Fruit fly (Drosophila melanogaster) whole organism, embryonic: Measurements from ENCODE around the gene CG11600.

ENCODE experiments used
- Adf1 ChIP-seq: fragments of 200-800 bp; sonication (Bioruptor generic); IDR thresholded peaks from 2 replicates; pipeline ENCODE4 v1.3.6; 2022; ENCODE audit warnings: missing biosample characterization, missing genetic modification characterization
- Bdp1 ChIP-seq: fragments of 200-800 bp; sonication (Bioruptor generic); optimal IDR thresholded peaks from 3 replicates; lab custom pipeline; 2016; ENCODE audit warnings: missing biosample characterization, missing genetic modification characterization
- Blimp-1 ChIP-seq: fragments of 200-800 bp; sonication (Bioruptor generic); optimal IDR thresholded peaks from 3 replicates; lab custom pipeline; 2018; ENCODE audit warnings: missing biosample characterization, missing genetic modification characterization, mild to moderate bottlenecking, moderate library complexity, missing genetic modification reagents
- CG11504 ChIP-seq: fragments of 200-800 bp; sonication (Bioruptor generic); optimal IDR thresholded peaks from 3 replicates; lab custom pipeline; 2019; ENCODE audit warnings: missing biosample characterization, mild to moderate bottlenecking, missing genetic modification characterization, moderate library complexity
- CG11696 ChIP-seq: fragments of 200-800 bp; sonication (Bioruptor generic); IDR thresholded peaks from 2 replicates; pipeline ENCODE4 v1.3.6; 2022; ENCODE audit warnings: missing biosample characterization, missing genetic modification characterization
- CG13287 ChIP-seq: fragments of 200-800 bp; sonication (Bioruptor generic); IDR thresholded peaks from 2 replicates; pipeline ENCODE4 v1.3.6; 2022; ENCODE audit warnings: missing biosample characterization, missing genetic modification characterization; ENCODE audit not compliant: partially characterized antibody
- CG14667 ChIP-seq: fragments of 200-800 bp; sonication (Bioruptor generic); IDR thresholded peaks from 2 replicates; pipeline ENCODE4 v1.3.6; 2022; ENCODE audit warnings: missing biosample characterization, missing genetic modification characterization
- CG1602 ChIP-seq: fragments of 200-800 bp; sonication (Bioruptor generic); optimal IDR thresholded peaks from 3 replicates; lab custom pipeline; 2016; ENCODE audit warnings: missing biosample characterization, missing genetic modification characterization
- CG1647 ChIP-seq: fragments of 200-800 bp; sonication (Bioruptor generic); optimal IDR thresholded peaks from 3 replicates; lab custom pipeline; 2016; ENCODE audit warnings: missing biosample characterization, missing genetic modification characterization
- CG17385 ChIP-seq: fragments of 200-800 bp; sonication (Bioruptor generic); optimal IDR thresholded peaks from 3 replicates; lab custom pipeline; 2018; ENCODE audit warnings: missing biosample characterization, mild to moderate bottlenecking, missing genetic modification characterization
- CG17568 ChIP-seq: fragments of 200-800 bp; sonication (Bioruptor generic); optimal IDR thresholded peaks from 2 replicates; lab custom pipeline; 2018; ENCODE audit warnings: missing biosample characterization, mild to moderate bottlenecking, missing genetic modification characterization, moderate library complexity
- CG2678 ChIP-seq: fragments of 200-800 bp; sonication (Bioruptor generic); optimal IDR thresholded peaks from 3 replicates; lab custom pipeline; 2019; ENCODE audit warnings: missing biosample characterization, mild to moderate bottlenecking, missing genetic modification characterization, moderate library complexity
- CG2712 ChIP-seq: fragments of 200-800 bp; optimal IDR thresholded peaks from 3 replicates; lab custom pipeline; 2019; ENCODE audit warnings: missing biosample characterization, mild to moderate bottlenecking, missing genetic modification characterization, moderate library complexity
- CG2875 ChIP-seq: fragments of 200-800 bp; sonication (Bioruptor generic); optimal IDR thresholded peaks from 2 replicates; lab custom pipeline; 2017; ENCODE audit warnings: missing biosample characterization, mild to moderate bottlenecking, missing genetic modification characterization, missing genetic modification reagents
- CG34376 ChIP-seq: fragments of 200-800 bp; sonication (Bioruptor generic); optimal IDR thresholded peaks from 2 replicates; lab custom pipeline; 2018; ENCODE audit warnings: missing biosample characterization, mild to moderate bottlenecking, missing genetic modification characterization
- CG4707 ChIP-seq: fragments of 200-800 bp; sonication (Bioruptor generic); optimal IDR thresholded peaks from 2 replicates; lab custom pipeline; 2018; ENCODE audit warnings: missing biosample characterization, mild to moderate bottlenecking, missing genetic modification characterization, moderate library complexity
- CG4730 ChIP-seq: fragments of 200-800 bp; sonication (Bioruptor generic); IDR thresholded peaks from 2 replicates; pipeline ENCODE4 v1.3.6; 2022; ENCODE audit warnings: missing biosample characterization, missing genetic modification characterization
- CG4820 ChIP-seq: fragments of 200-800 bp; sonication (Bioruptor generic); optimal IDR thresholded peaks from 3 replicates; lab custom pipeline; 2016; ENCODE audit warnings: missing biosample characterization, missing genetic modification characterization
- CG6813 ChIP-seq: fragments of 200-800 bp; sonication (Bioruptor generic); optimal IDR thresholded peaks from 2 replicates; lab custom pipeline; 2017; ENCODE audit warnings: missing biosample characterization, missing genetic modification characterization, mild to moderate bottlenecking, moderate library complexity, missing genetic modification reagents
- CG8089 ChIP-seq: fragments of 200-800 bp; sonication (Bioruptor generic); optimal IDR thresholded peaks from 3 replicates; lab custom pipeline; 2016; ENCODE audit warnings: missing biosample characterization, missing genetic modification characterization
- CG9437 ChIP-seq: fragments of 200-800 bp; sonication (Bioruptor generic); optimal IDR thresholded peaks from 2 replicates; lab custom pipeline; 2018; ENCODE audit warnings: missing biosample characterization, mild to moderate bottlenecking, missing genetic modification characterization
- CTCF ChIP-seq: fragments of 200-800 bp; sonication (Bioruptor generic); optimal IDR thresholded peaks from 2 replicates; lab custom pipeline; 2017; ENCODE audit warnings: missing biosample characterization, mild to moderate bottlenecking, missing genetic modification characterization, moderate library complexity
- CrebB ChIP-seq: fragments of 200-800 bp; sonication (Bioruptor generic); optimal IDR thresholded peaks from 3 replicates; lab custom pipeline; 2018; ENCODE audit warnings: missing biosample characterization, mild to moderate bottlenecking, missing genetic modification characterization
- Doc2 ChIP-seq: fragments of 200-800 bp; sonication (Bioruptor generic); IDR thresholded peaks from 2 replicates; pipeline ENCODE4 v1.3.6; 2022; ENCODE audit warnings: missing biosample characterization, missing genetic modification characterization
- Dp ChIP-seq: fragments of 200-800 bp; sonication (Bioruptor generic); optimal IDR thresholded peaks from 2 replicates; lab custom pipeline; 2018; ENCODE audit warnings: missing biosample characterization, mild to moderate bottlenecking, missing genetic modification characterization, moderate library complexity
- Gug ChIP-seq: fragments of 200-800 bp; sonication (Bioruptor generic); IDR thresholded peaks from 4 replicates; pipeline ENCODE4 v1.3.6; 2022; ENCODE audit warnings: missing biosample characterization, missing genetic modification characterization
- Hmr ChIP-seq: fragments of 200-800 bp; sonication (Bioruptor generic); optimal IDR thresholded peaks from 3 replicates; lab custom pipeline; 2017; ENCODE audit warnings: mild to moderate bottlenecking, missing biosample characterization, missing genetic modification reagents, missing genetic modification characterization
- Opbp ChIP-seq: fragments of 200-800 bp; sonication (Bioruptor generic); IDR thresholded peaks from 3 replicates; pipeline ENCODE4 v1.3.6; 2022; ENCODE audit warnings: missing biosample characterization, missing genetic modification characterization; ENCODE audit not compliant: partially characterized antibody
- PHDP ChIP-seq: fragments of 200-800 bp; sonication (Bioruptor generic); optimal IDR thresholded peaks from 3 replicates; lab custom pipeline; 2018; ENCODE audit warnings: missing biosample characterization, mild to moderate bottlenecking, missing genetic modification characterization, moderate library complexity
- ara ChIP-seq: fragments of 200-800 bp; sonication (Bioruptor generic); IDR thresholded peaks from 2 replicates; pipeline ENCODE4 v1.3.6; 2022; ENCODE audit warnings: missing biosample characterization, missing genetic modification characterization
- ase ChIP-seq: fragments of 200-800 bp; sonication (Bioruptor generic); IDR thresholded peaks from 3 replicates; pipeline ENCODE4 v1.3.6; 2022; ENCODE audit warnings: missing biosample characterization, missing genetic modification characterization
- ci ChIP-seq: fragments of 200-800 bp; sonication (Bioruptor generic); IDR thresholded peaks from 3 replicates; pipeline ENCODE4 v1.3.6; 2022; ENCODE audit warnings: missing biosample characterization, missing genetic modification characterization
- danr ChIP-seq: fragments of 200-800 bp; sonication (Bioruptor generic); IDR thresholded peaks from 2 replicates; pipeline ENCODE4 v1.3.6; 2022; ENCODE audit warnings: missing biosample characterization, missing genetic modification characterization
- en ChIP-seq: fragments of 200-800 bp; sonication (Bioruptor generic); optimal IDR thresholded peaks from 2 replicates; lab custom pipeline; 2016; ENCODE audit warnings: missing biosample characterization, missing genetic modification characterization
- ewg ChIP-seq: fragments of 200-800 bp; sonication (Bioruptor generic); optimal IDR thresholded peaks from 3 replicates; lab custom pipeline; 2017; ENCODE audit warnings: mild to moderate bottlenecking, missing biosample characterization, missing genetic modification reagents, missing genetic modification characterization
- exex ChIP-seq: fragments of 200-800 bp; sonication (Bioruptor generic); optimal IDR thresholded peaks from 4 replicates; lab custom pipeline; 2018; ENCODE audit warnings: missing biosample characterization, mild to moderate bottlenecking, missing genetic modification characterization, moderate library complexity
- fd96Cb ChIP-seq: fragments of 200-800 bp; sonication (Bioruptor generic); optimal IDR thresholded peaks from 2 replicates; lab custom pipeline; 2018; ENCODE audit warnings: missing biosample characterization, mild to moderate bottlenecking, missing genetic modification characterization, moderate library complexity
- gem ChIP-seq: fragments of 200-800 bp; sonication (Bioruptor generic); optimal IDR thresholded peaks from 2 replicates; lab custom pipeline; 2019; ENCODE audit warnings: missing biosample characterization, mild to moderate bottlenecking, missing genetic modification characterization, moderate library complexity
- hkb ChIP-seq, 2 experiments: fragments of 200-800 bp in 1 of 2; fragments of >200 bp in 1 of 2; sonication (Bioruptor generic) in 1 of 2; IDR thresholded peaks in 1 of 2; optimal IDR thresholded peaks in 1 of 2; 2 replicates each; pipeline versions ENCODE4 v1.3.6 to Lab custom; 2017 to 2022; ENCODE audit warnings: missing biosample characterization in 1 of 2, missing genetic modification characterization in 1 of 2
- lab ChIP-seq: fragments of 200-800 bp; sonication (Bioruptor generic); optimal IDR thresholded peaks from 3 replicates; lab custom pipeline; 2017; ENCODE audit warnings: missing biosample characterization, missing genetic modification characterization, mild to moderate bottlenecking, moderate library complexity, missing genetic modification reagents
- lilli ChIP-seq: fragments of 200-800 bp; sonication (Bioruptor generic); optimal IDR thresholded peaks from 3 replicates; lab custom pipeline; 2016; ENCODE audit warnings: missing biosample characterization, missing genetic modification characterization
- nau ChIP-seq: fragments of 200-800 bp; sonication (Bioruptor generic); optimal IDR thresholded peaks from 3 replicates; lab custom pipeline; 2017; ENCODE audit warnings: missing biosample characterization, mild to moderate bottlenecking, missing genetic modification characterization, missing genetic modification reagents
- nmo ChIP-seq: fragments of 200-800 bp; sonication (Bioruptor generic); optimal IDR thresholded peaks from 2 replicates; lab custom pipeline; 2018; ENCODE audit warnings: missing biosample characterization, mild to moderate bottlenecking, missing genetic modification characterization, moderate library complexity
- p53 ChIP-seq: fragments of 200-800 bp; sonication (Bioruptor generic); optimal IDR thresholded peaks from 2 replicates; lab custom pipeline; 2016; ENCODE audit warnings: missing biosample characterization, missing genetic modification characterization
- prd ChIP-seq, 3 experiments: fragments of >200 bp in 2 of 3; fragments of 200-800 bp in 1 of 3; sonication (Bioruptor generic) in 1 of 3; optimal IDR thresholded peaks in 2 of 3; IDR thresholded peaks in 1 of 3; 2 replicates in 2 of 3; 3 replicates in 1 of 3; pipeline versions ENCODE4 v1.3.6 to Lab custom; 2017 to 2022; ENCODE audit warnings: missing biosample characterization in 1 of 3, missing genetic modification characterization in 1 of 3
- seq ChIP-seq: fragments of 200-800 bp; sonication (Bioruptor generic); IDR thresholded peaks from 2 replicates; pipeline ENCODE4 v1.3.6; 2022; ENCODE audit warnings: missing biosample characterization, missing genetic modification characterization
- sima ChIP-seq: fragments of 200-800 bp; sonication (Bioruptor generic); optimal IDR thresholded peaks from 2 replicates; lab custom pipeline; 2016; ENCODE audit warnings: missing biosample characterization, missing genetic modification characterization
- sisA ChIP-seq: fragments of 200-800 bp; sonication (Bioruptor generic); IDR thresholded peaks from 2 replicates; pipeline ENCODE4 v1.3.6; 2022; ENCODE audit warnings: missing biosample characterization, missing genetic modification characterization
- slbo ChIP-seq: fragments of 200-800 bp; sonication (Bioruptor generic); IDR thresholded peaks from 2 replicates; pipeline ENCODE4 v1.3.6; 2022; ENCODE audit warnings: missing biosample characterization, missing genetic modification characterization
- stc ChIP-seq: fragments of 200-800 bp; sonication (Bioruptor generic); IDR thresholded peaks from 2 replicates; pipeline ENCODE4 v1.3.6; 2022; ENCODE audit warnings: missing biosample characterization, missing genetic modification characterization

Gene CG11600

DNA sequence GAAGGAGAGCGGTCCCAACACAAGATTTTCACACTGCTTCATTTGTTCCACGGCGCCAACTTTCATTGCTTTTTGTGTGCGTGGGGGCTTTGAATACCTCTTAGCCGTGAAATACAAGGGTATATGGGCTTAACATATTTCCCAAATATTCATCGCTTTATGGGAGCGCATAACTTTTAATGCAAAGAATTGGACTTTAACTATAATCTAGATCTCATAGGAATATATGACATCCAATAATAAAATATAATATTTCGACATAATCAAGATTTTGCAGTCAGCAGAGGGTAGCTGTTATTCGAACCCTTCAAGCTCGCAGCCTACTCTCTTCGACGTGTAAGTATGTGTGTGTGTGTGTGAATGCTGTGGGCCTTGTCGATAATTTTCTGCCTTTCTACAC, 44.7 kb upstream of the CG11600 start (continued):
- TF ChIP-seq Dp (GFP tag; lab: Kevin White, UChicago) (no peak), Doc2 (GFP tag; lab: Robert Waterston, UW) (no peak), lilli (GFP tag; lab: Kevin White, UChicago) (peak; percentile 43), nmo (GFP tag; lab: Kevin White, UChicago) (peak; percentile 28), lab (GFP tag; lab: Kevin White, UChicago) (peak; percentile 72), CG4707 (no peak), exex (tag; lab: Kevin White, UChicago) (no peak), CG2678 (peak; percentile 62), gem (tag; lab: Kevin White, UChicago) (peak; percentile 66), CG1602 (GFP tag; lab: Kevin White, UChicago) (peak; percentile 3), Bdp1 (GFP tag; lab: Kevin White, UChicago) (no peak), CG14667 (GFP tag; lab: Robert Waterston, UW) (no peak), CG2875 (no peak), stc (GFP tag; lab: Robert Waterston, UW) (peak; percentile 51; the same call in 1 of the 2 replicates), slbo (GFP tag; lab: Robert Waterston, UW) (peak; percentile 52; the same call in 1 of the 2 replicates), danr (GFP tag; lab: Robert Waterston, UW) (no peak), Gug (GFP tag; lab: Robert Waterston, UW) (0 out of 4 replicates have a peak, but pooled peaks have one; percentile 14), p53 (GFP tag; lab: Kevin White, UChicago) (no peak), CG2712 (tag; lab: Kevin White, UChicago) (peak; percentile 24), Blimp-1 (GFP tag; lab: Kevin White, UChicago) (peak; percentile 33), hkb (optimal IDR thresholded peaks at IDR 0.05; lab: Kevin White, UChicago) (no peak), hkb (GFP tag; IDR thresholded peaks at IDR 0.05; lab: Robert Waterston, UW) (peak; percentile 66), CG17568 (GFP tag; lab: Kevin White, UChicago) (no peak), CTCF (no peak), CG1647 (GFP tag; lab: Kevin White, UChicago) (peak; percentile 7), en (no peak), CG17385 (GFP tag; lab: Kevin White, UChicago) (no peak), CG11696 (GFP tag; lab: Robert Waterston, UW) (no peak), CG34376 (GFP tag; lab: Kevin White, UChicago) (no peak), CrebB (no peak), sisA (GFP tag; lab: Robert Waterston, UW) (peak; percentile 41; the same call in 1 of the 2 replicates), CG11504 (tag; lab: Kevin White, UChicago) (peak; percentile 66), CG8089 (no peak), CG6813 (GFP tag; lab: Kevin White, UChicago) (peak; percentile 6), fd96Cb (tag; lab: Kevin White, UChicago) (peak; percentile 30), ara (no peak), Opbp (GFP tag; lab: Robert Waterston, UW) (no peak), ase (GFP tag; lab: Robert Waterston, UW) (peak; percentile 29; the same call in 1 of the 3 replicates), Hmr (GFP tag; lab: Kevin White, UChicago) (peak; percentile 58), CG13287 (GFP tag; lab: Robert Waterston, UW) (no peak), ci (peak; percentile 51; the same call in 2 of the 3 replicates), ewg (no peak), CG4820 (peak; percentile 25), seq (GFP tag; lab: Robert Waterston, UW) (peak; percentile 35; the same call in 1 of the 2 replicates), Adf1 (GFP tag; lab: Robert Waterston, UW) (no peak), prd (optimal IDR thresholded peaks at IDR 0.05; lab: Kevin White, UChicago) (no peak), prd (GFP tag; IDR thresholded peaks at IDR 0.05; lab: Robert Waterston, UW) (peak; percentile 39; the same call in 2 of the 3 replicates), CG4730 (GFP tag; lab: Robert Waterston, UW) (peak; percentile 46; the same call in 1 of the 2 replicates), PHDP (tag; lab: Kevin White, UChicago) (peak; percentile 46), CG9437 (no peak), sima (GFP tag; lab: Kevin White, UChicago) (no peak), nau (GFP tag; lab: Kevin White, UChicago) (no peak)
